Fruit fly (Drosophila melanogaster): ENCODE data around the gene Vm26Ac.

Gene Vm26Ac

DNA sequence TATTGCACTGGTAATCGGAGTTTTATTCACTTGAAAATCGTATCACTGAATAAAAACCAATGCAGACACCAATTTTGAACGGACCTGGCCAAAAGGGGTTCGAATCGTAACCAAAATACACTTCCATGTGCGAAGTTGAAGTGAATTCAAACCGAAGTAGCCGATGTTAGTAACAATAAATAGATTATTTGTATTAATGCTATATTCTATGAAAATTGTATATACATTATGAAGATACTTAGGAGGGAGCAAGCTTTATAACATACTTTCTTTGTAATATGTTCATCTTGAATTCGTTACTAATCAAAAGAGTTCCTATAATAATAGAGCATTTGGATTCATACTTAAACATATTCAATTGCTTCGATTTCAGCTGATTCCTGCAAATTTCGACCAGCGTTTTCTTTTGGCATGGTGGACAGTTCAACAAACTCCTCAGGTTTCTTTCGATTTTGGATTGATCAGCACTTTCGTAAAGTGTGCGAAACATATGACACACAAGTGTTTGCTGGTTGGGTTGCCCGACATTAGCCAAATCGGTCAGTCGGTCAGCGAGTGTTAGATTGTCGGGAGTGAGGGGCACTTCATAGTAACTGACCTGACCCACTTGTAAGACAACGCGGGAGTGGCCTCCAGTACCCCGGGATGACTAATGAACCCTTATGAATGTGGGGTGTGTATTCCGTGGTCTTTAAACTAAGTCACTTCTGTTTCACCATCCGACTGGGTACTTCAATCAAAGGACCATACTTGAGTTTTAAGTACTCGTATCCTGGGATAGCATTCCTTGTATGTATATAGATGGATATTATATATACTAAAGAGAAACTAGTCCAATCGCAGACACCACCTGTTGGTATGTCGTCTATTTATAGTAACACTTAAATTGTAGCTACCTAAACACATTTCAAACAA, 9.5 kb upstream of the Vm26Ac start, which contains the start of the genes CG13992 and Ucp4C:
Gene CG13992, minus strand, starts transcription at position 51 of the 915 bp plus-strand sequence.
Gene Ucp4C, plus strand, starts transcription at position 865 of the 915 bp plus-strand sequence.
- TF ChIP-seq CG17801 (GFP tag; optimal IDR thresholded peaks at IDR 0.05; ENCODE audit: partially characterized antibody): peak; percentile 40

DNA sequence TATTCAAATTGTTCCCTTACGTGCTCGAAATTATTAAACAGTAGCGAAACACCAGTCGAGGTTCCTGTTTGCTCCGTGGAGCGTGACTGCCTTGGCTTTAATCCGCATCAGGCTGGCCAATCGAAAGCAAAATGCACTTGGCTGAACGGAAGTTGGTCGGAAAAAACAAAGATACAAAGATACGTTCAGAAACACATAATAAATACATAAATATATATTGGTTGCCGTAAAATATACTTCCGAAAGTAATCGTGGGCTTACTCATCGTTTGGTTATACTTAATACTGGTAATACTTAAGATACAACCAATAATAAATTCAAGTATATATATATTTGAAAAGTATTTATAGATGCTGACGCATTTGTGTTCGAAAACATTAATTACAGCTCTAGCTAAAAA, 6.4 kb upstream of the Vm26Ac start, which contains the start of gene psd:
Gene psd, minus strand, starts transcription at position 101 of the 400 bp plus-strand sequence.
- no peak for TF ChIP-seq CG17801 (GFP tag; optimal IDR thresholded peaks at IDR 0.05; ENCODE audit: partially characterized antibody)

DNA sequence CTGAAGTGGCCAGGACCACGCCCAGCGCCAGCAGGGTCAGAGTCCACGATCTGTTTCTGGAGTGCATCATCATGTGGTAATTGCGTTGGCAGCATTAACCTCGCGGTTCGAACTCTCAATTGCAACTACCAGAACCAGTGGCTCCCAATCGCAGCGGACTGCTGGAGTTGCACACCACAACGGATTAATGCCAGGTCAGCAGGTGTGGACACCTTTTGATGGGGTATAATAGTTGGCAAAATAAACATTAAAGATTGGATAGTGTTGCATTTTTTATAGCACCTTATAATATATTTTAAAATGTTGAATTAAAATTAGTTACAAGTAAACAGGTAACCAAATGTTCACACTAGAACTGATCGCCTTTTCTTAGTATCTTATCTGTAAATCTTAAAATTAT, 5.8 kb upstream of the Vm26Ac start:
- TF ChIP-seq CG17801 (GFP tag; optimal IDR thresholded peaks at IDR 0.05; ENCODE audit: partially characterized antibody): no peak

DNA sequence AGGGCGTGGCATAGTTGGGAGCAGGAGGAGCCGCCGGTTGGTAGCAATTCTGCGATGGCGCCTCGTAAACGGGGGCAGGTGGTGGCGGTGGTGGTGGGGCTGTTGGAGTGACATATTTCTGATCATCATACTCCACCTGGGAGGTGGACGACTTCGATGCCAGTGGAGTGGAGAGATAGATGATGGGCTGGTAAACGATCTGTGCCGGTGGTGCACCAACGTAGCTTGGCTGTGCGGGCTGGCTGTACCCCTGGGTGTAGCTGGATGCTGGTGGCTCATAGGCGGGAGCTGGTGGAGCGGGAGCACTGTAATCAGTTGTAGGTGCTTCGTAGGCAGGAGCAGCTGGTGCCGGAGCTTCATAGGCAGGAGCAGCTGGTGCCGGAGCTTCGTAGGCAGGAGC, 4.8 kb upstream of the Vm26Ac start:
- TF ChIP-seq CG17801 (GFP tag; optimal IDR thresholded peaks at IDR 0.05; ENCODE audit: partially characterized antibody): no peak

DNA sequence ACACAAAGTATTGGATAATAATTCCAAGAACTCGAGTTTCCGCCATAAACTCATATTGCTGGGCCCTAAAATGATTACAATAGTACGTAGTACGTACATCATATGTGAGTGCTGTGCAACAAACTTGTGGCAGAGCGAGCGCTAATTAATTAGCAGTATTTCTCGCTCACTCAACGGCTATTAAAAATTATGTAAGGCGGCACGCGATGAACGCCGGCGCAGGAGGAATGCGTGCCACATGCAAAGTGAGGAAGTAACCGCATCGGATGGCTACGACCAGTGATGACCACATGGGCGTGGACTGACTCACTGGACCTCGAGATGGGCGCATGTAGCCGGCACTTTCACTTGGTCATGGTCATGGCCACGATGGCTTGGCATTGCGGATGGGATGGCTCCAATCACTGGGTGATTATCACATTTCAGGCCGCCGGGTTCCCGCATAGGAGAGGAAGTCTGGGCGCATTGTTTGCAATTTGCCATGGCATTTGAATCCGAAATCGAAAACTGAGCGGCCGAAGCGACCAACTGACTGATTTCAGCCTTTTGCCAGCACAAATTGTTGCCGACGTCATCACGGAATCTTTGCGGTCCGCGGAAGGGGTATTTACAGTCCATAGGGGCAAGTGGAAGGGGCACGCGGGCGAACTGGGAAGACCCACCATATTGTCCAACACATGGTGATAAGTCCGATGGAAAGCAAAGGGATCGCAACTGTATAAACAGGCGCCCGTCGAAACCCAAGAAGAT, 2.9 kb upstream of the Vm26Ac start:
- no peak for TF ChIP-seq CG17801 (GFP tag; optimal IDR thresholded peaks at IDR 0.05; ENCODE audit: partially characterized antibody)

DNA sequence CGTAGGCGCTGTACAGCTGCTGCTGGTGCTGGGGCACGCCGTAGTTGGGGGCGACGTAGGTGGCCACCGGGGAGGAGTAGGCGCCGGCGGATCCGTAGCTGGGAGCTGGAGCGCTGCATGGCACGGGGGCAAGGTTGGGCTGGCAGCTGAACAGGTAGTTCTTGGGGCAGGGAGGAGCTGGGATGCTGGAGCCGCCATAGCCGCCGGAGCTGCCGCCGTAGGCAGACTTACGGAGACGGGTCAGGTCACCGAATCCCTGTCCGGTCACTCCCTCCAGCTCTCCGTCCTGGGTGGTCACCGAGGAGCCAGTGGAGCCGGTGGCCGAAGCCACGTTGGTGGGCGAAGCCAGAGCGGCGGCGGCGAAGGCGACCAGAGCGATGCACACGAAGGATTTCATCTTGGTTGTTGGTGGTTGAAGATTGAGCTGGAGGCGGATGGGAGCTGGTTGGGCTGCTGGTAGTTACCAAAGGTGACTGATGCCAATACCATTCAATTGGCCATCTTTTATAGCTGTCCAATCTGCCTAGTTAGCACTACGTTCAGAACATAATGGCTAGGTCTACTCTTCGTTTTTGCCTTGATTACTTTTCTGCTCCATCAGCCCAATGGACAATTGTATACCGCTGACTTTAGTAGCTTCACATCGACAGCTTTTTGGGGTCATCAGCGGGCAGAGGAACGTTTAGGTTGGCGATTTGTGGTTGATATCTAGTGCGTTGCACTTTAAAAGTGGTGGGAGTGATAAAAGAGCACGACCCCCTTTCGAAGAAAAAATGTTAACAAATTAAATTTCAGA, 1.6 kb upstream of the Vm26Ac start, which contains the start of gene Vm26Aa:
Gene Vm26Aa, minus strand, starts transcription at position 478 of the 796 bp plus-strand sequence.
- TF ChIP-seq CG17801 (GFP tag; optimal IDR thresholded peaks at IDR 0.05; ENCODE audit: partially characterized antibody): no peak

DNA sequence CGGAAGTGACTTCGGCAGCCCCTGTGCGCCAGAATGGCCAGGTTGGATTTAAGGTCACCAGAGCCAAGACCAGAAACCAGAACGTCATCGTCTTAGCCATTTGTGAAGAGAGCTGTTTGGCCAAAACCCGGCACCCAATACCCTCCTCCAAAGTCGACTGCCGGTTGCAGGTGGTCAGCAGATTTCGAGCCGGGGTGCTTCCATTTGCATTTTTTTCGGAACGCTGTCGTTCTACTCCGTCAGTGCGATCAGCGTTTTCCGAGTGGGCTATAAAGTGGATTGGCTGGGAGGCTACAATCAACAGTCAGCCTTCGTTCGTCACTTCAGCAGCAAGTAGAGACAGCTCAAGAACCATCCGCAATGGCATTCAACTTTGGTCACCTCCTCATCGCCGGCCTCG, 1.7 kb downstream of the Vm26Ac start, which contains the start of the genes CG13998 and Vm26Ab:
Gene CG13998, minus strand, starts transcription at position 114 of the 400 bp plus-strand sequence.
Gene Vm26Ab, plus strand, starts transcription at position 299 of the 400 bp plus-strand sequence.
- peak; percentile 23 for TF ChIP-seq CG17801 (GFP tag; optimal IDR thresholded peaks at IDR 0.05; ENCODE audit: partially characterized antibody)

DNA sequence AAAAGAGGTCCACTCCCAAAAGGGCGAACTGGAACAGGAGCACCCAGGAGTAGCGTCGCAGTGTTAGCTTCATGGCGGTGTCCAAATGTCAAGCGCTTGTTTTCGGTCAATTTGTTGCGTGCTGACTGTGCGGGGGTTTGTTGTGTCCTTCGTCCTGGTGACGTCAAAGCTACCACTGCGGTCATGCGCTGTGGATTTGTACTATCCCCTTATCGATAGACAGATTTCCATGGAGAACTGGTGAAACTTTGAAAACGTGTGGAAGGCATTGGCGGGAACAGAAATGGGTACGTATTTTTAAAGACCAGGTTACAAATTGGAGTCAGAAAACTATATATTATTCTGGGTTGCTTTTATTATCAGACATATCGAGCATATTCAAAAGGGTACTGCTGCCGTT, 2.3 kb downstream of the Vm26Ac start, which contains the start of gene CG13999:
Gene CG13999, minus strand, starts transcription at position 314 of the 400 bp plus-strand sequence.
- TF ChIP-seq CG17801 (GFP tag; optimal IDR thresholded peaks at IDR 0.05; ENCODE audit: partially characterized antibody): no peak

DNA sequence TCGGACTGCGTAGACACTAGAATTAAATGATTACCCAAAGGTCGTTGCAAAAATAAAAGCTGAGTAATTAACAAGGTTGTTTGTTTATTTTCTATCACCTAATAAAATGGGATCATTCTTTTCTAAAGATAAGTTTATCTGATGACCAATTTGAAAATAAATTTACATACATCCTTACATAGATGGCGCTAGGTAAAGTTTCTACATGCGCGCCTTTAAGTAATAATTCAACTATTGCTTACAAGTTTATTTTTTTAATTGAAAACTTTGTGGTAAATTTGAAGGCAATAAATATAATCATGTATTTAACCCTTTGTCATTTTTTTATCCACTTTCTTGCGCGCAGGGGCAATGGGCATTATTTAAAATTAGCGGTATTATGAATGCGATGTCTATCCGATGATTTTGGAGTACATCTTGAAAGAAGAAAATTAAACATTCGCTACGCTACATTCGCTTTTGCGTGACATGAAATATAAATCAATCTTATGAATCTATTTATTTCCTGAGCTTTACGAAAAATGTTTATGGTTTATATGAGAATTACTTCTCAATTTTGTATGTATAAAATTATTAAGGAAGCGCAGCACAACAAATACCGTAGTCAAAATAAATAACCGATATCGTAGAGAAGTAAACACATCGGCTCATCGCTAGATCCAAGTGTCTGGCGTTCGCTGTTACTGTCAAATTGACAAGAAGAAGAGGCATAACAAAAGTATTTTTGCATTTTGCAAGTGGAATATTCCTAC, 9.5 kb downstream of the Vm26Ac start, which contains the start of gene CG9044:
Gene CG9044, plus strand, starts transcription at position 676 of the 752 bp plus-strand sequence.
- peak; percentile 9 for TF ChIP-seq CG17801 (GFP tag; optimal IDR thresholded peaks at IDR 0.05; ENCODE audit: partially characterized antibody)

DNA sequence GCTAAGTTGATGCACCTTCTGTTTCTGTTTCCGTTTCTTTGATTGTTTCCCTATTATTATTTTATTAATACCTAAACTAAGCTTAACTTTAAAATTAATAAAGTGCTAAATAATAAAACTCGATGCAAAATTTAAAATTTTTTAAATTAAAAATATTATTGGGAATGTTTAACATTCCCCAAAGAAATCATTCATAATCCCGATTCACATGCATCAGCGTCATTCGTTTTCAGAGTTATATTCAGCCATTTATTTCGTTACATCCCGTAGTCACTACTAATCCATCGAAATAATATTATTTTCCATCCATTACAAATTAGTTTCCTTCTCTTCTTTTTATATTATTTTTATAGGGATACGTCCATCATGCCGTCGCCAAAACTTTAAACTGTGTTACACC, 10.9 kb downstream of the Vm26Ac start:
- no peak for TF ChIP-seq CG17801 (GFP tag; optimal IDR thresholded peaks at IDR 0.05; ENCODE audit: partially characterized antibody)

DNA sequence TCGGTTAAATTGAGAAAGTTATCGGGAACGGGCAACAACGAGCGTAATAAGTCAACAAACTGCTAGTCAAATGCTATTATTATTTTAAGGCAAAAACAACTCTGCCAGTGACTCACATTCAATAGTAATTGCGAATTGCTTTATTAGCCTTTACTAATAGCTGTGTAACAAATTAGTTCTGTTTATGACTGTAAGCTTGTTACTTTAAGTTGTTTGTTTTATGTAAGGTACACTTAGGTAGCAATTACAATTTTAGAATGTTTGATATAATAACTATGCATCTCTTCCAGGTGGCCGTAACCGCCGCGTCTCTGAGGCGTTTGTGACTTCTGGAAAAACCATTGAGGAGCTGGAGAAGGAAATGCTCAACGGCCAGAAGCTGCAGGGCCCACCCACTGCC, 11.7 kb downstream of the Vm26Ac start:
- TF ChIP-seq CG17801 (GFP tag; optimal IDR thresholded peaks at IDR 0.05; ENCODE audit: partially characterized antibody): peak; percentile 50

DNA sequence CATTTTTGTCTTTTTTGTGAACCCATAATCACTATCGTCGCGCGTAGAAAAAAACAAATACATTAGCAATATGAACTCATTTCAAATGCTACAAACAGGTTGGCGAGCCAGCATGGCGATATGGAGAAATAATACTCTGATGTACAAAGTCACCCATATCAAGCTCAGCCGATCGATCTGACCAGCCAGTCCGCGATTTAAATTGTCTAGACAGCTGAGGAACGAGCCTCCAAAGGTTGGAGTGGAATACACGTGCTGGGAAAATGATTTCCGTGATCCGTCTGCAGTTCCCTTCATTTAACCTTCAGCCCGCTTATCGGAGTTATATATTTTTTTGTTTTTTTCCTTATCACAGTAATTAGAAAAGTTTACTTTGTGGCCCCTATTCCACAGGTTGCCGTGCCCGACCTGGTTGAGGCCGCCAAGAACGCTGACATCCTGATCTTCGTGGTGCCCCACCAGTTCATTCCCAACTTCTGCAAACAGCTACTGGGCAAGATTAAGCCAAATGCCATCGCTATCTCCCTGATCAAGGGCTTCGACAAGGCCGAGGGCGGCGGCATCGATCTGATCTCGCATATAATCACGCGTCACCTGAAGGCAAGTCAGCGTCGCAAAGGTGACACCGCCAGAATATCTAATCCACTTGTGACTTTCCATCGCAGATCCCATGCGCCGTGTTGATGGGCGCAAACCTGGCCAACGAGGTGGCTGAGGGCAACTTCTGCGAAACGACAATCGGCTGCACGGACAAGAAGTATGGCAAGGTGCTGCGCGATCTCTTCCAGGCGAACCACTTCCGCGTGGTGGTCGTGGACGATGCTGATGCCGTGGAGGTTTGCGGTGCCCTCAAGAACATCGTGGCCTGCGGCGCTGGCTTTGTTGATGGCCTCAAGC, 12.5 kb downstream of the Vm26Ac start:
- TF ChIP-seq CG17801 (GFP tag; optimal IDR thresholded peaks at IDR 0.05; ENCODE audit: partially characterized antibody): no peak

All from ovary, adult (tissue).